Worm (Caenorhabditis elegans): ENCODE results near the gene str-73.

DNA sequence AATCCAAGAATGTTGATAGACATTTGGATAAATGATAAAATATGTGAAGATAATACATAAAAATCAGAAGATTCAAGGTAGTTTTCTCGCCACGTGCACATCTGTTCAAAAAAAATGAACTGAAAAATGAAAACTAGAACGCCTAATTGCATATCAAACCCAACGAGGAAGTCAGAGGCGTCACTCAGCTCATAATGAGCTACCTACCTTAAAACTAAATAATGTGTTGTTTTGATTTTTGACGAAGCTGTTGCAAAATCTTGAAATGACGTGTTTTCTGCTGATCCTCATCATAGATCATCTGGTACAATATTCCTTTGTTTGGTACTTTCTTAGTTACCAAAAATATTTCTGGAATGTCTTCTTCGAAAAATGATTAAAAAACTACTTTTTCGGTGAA, 40.9 kb downstream of the str-73 start, which contains the start of gene srh-138:
- TF ChIP-seq flt-1 (GFP tag; IDR thresholded peaks at IDR 0.05) (no peak), ref-1 (GFP tag; conservative IDR thresholded peaks at IDR 0.05) (no peak), klf-2 (GFP tag; conservative IDR thresholded peaks at IDR 0.05) (no peak), ztf-29 (GFP tag; IDR thresholded peaks at IDR 0.05) (no peak), tab-1 (GFP tag; IDR thresholded peaks at IDR 0.05) (no peak), T22C8.4 (GFP tag; IDR thresholded peaks at IDR 0.05) (no peak), ztf-23 (GFP tag; IDR thresholded peaks at IDR 0.05) (no peak), med-1 (GFP tag; optimal IDR thresholded peaks at IDR 0.05; ENCODE audit: insufficient read depth) (no peak), cog-1 (tag; optimal IDR thresholded peaks at IDR 0.05) (no peak)

Data from whole organism, midembryonic.